Fruit fly (Drosophila melanogaster): ENCODE measurements around the gene CG15764.
A peak's percentile ranks its signal among the peaks of the same experiment; 100 is the strongest.

CG15764 gene

dm6 chrX:5880139-5880924 lies 11.4 kb downstream of the CG15764 start (continued):
- TF ChIP-seq lz (GFP tag; optimal IDR thresholded peaks at IDR 0.05) = peak; percentile 85
- TF ChIP-seq CG11294 (GFP tag; IDR thresholded peaks at IDR 0.05) = peak; percentile 63
- TF ChIP-seq acj6 (GFP tag; optimal IDR thresholded peaks at IDR 0.05) = peak; percentile 80
- peak; percentile 49 for TF ChIP-seq Sox15 (GFP tag; optimal IDR thresholded peaks at IDR 0.05)
- TF ChIP-seq CG10669 (GFP tag; optimal IDR thresholded peaks at IDR 0.05) = peak; percentile 81
- peak; percentile 58 for TF ChIP-seq CG16779 (tag; optimal IDR thresholded peaks at IDR 0.05)
- TF ChIP-seq vri (GFP tag; optimal IDR thresholded peaks at IDR 0.05) = peak; percentile 83
- peak; percentile 78 for TF ChIP-seq Gug (GFP tag; IDR thresholded peaks at IDR 0.05)
- peak; percentile 57 for TF ChIP-seq CG1621 (tag; optimal IDR thresholded peaks at IDR 0.05)
- peak; percentile 67 for TF ChIP-seq CG11902 (GFP tag; optimal IDR thresholded peaks at IDR 0.05)
- peak; percentile 78 for TF ChIP-seq Ets21C (GFP tag; optimal IDR thresholded peaks at IDR 0.05)
- TF ChIP-seq CG8632 (GFP tag; optimal IDR thresholded peaks at IDR 0.05) = peak; percentile 75
- peak; percentile 78 for TF ChIP-seq Ets96B (tag; optimal IDR thresholded peaks at IDR 0.05)
- TF ChIP-seq CG4318 (GFP tag; optimal IDR thresholded peaks at IDR 0.05) = no peak
- peak; percentile 95 for TF ChIP-seq Eip78C (GFP tag)
- peak; percentile 87 for TF ChIP-seq pdm3 (GFP tag; optimal IDR thresholded peaks at IDR 0.05)
- peak; percentile 85 for TF ChIP-seq CG15336 (GFP tag; IDR thresholded peaks at IDR 0.05)
- peak; percentile 88 for TF ChIP-seq CG31627 (GFP tag; optimal IDR thresholded peaks at IDR 0.05)
- peak; percentile 80 for TF ChIP-seq Eip75B (GFP tag; optimal IDR thresholded peaks at IDR 0.05)
- TF ChIP-seq OdsH (GFP tag; optimal IDR thresholded peaks at IDR 0.05) = peak; percentile 83
- peak; percentile 52 for TF ChIP-seq CG9139 (GFP tag; optimal IDR thresholded peaks at IDR 0.05)
- TF ChIP-seq topi (GFP tag; optimal IDR thresholded peaks at IDR 0.05) = peak; percentile 89
- TF ChIP-seq Met (GFP tag; optimal IDR thresholded peaks at IDR 0.05) = peak; percentile 91
- TF ChIP-seq CG6163 (GFP tag; IDR thresholded peaks at IDR 0.05) = peak; percentile 86
- peak; percentile 70 for TF ChIP-seq CG34406 (GFP tag; optimal IDR thresholded peaks at IDR 0.05)
- peak; percentile 58 for TF ChIP-seq Blimp-1 (GFP tag; optimal IDR thresholded peaks at IDR 0.05)
- peak; percentile 58 for TF ChIP-seq dac (GFP tag; optimal IDR thresholded peaks at IDR 0.05)
- TF ChIP-seq achi (GFP tag; optimal IDR thresholded peaks at IDR 0.05) = peak; percentile 80
- peak; percentile 84 for TF ChIP-seq CG32006 (GFP tag; optimal IDR thresholded peaks at IDR 0.05)
- TF ChIP-seq CG8119 (GFP tag; IDR thresholded peaks at IDR 0.05) = peak; percentile 86
- peak; percentile 66 for TF ChIP-seq CG3032 (tag; optimal IDR thresholded peaks at IDR 0.05)
- TF ChIP-seq Eip93F (GFP tag; optimal IDR thresholded peaks at IDR 0.05) = no peak
- peak; percentile 42 to 71 for TF ChIP-seq salr (GFP tag; optimal IDR thresholded peaks at IDR 0.05)
- TF ChIP-seq ss (GFP tag; optimal IDR thresholded peaks at IDR 0.05) = peak; percentile 67 to 87
- TF ChIP-seq CG6276 (GFP tag; optimal IDR thresholded peaks at IDR 0.05) = peak; percentile 81
- TF ChIP-seq Lpt (GFP tag; optimal IDR thresholded peaks at IDR 0.05) = peak; percentile 77
- peak; percentile 57 for TF ChIP-seq CG8319 (GFP tag; optimal IDR thresholded peaks at IDR 0.05)
- peak; percentile 75 for TF ChIP-seq CG11762 (GFP tag; optimal IDR thresholded peaks at IDR 0.05; ENCODE audit: insufficient read depth)

dm6 chrX:5883394-5883793 lies 14.5 kb downstream of the CG15764 start:
- TF ChIP-seq cyc (GFP tag; optimal IDR thresholded peaks at IDR 0.05) (peak; percentile 55), svp (GFP tag) (peak; percentile 28), Sox14 (GFP tag; optimal IDR thresholded peaks at IDR 0.05) (peak; percentile 32), Met (GFP tag; optimal IDR thresholded peaks at IDR 0.05) (peak; percentile 27), lz (GFP tag; optimal IDR thresholded peaks at IDR 0.05) (peak; percentile 42), vri (GFP tag; optimal IDR thresholded peaks at IDR 0.05) (peak; percentile 19), CG11294 (GFP tag; IDR thresholded peaks at IDR 0.05) (no peak), Hr39 (GFP tag; optimal IDR thresholded peaks at IDR 0.05) (peak; percentile 45), acj6 (GFP tag; optimal IDR thresholded peaks at IDR 0.05) (peak; percentile 8), Eip75B (GFP tag; optimal IDR thresholded peaks at IDR 0.05) (peak; percentile 9), Eip78C (GFP tag) (peak; percentile 57), Ets96B (tag; optimal IDR thresholded peaks at IDR 0.05) (no peak), CG31627 (GFP tag; optimal IDR thresholded peaks at IDR 0.05) (peak; percentile 50), pdm3 (GFP tag; optimal IDR thresholded peaks at IDR 0.05) (peak; percentile 22), CG6276 (GFP tag; optimal IDR thresholded peaks at IDR 0.05) (no peak), esn (GFP tag; optimal IDR thresholded peaks at IDR 0.05) (peak; percentile 31), CG6808 (GFP tag; optimal IDR thresholded peaks at IDR 0.05) (peak; percentile 21), CG3032 (tag; optimal IDR thresholded peaks at IDR 0.05) (peak; percentile 14), Sox102F (GFP tag; optimal IDR thresholded peaks at IDR 0.05) (peak; percentile 9), CG16779 (tag; optimal IDR thresholded peaks at IDR 0.05) (no peak)

All from whole organism, prepupa.